Worm (Caenorhabditis elegans): ENCODE data around the gene F15B9.10.

ce11 chrV:13022265-13022664 is 13.5 kb upstream of the F15B9.10 start:
- no peak for TF ChIP-seq him-1 (tag; optimal IDR thresholded peaks at IDR 0.05)
- TF ChIP-seq W03F9.2 (tag; optimal IDR thresholded peaks at IDR 0.05) = no peak
- TF ChIP-seq dao-5 (tag; optimal IDR thresholded peaks at IDR 0.05) = no peak
